Fruit fly (Drosophila melanogaster) whole organism, embryonic: ENCODE measurements around the gene CG31636.

Experiments used
- Bteb2 ChIP-seq: fragments of 200-800 bp; sonication (Bioruptor generic); optimal IDR thresholded peaks from 2 replicates; lab custom pipeline; 2016; ENCODE audit warnings: missing biosample characterization, missing genetic modification characterization
- CG10274 ChIP-seq: fragments of 200-800 bp; sonication (Bioruptor generic); optimal IDR thresholded peaks from 3 replicates; lab custom pipeline; 2017; ENCODE audit warnings: missing biosample characterization, mild to moderate bottlenecking, missing genetic modification characterization
- CG10462 ChIP-seq: fragments of 200-800 bp; sonication (Bioruptor generic); optimal IDR thresholded peaks from 2 replicates; lab custom pipeline; 2016; ENCODE audit warnings: missing biosample characterization, missing genetic modification characterization
- CG10959 ChIP-seq: fragments of 200-800 bp; sonication (Bioruptor generic); IDR thresholded peaks from 2 replicates; pipeline ENCODE4 v1.3.6; 2022; ENCODE audit warnings: missing biosample characterization, missing genetic modification characterization
- CG10979 ChIP-seq: fragments of 200-800 bp; sonication (Bioruptor generic); optimal IDR thresholded peaks from 2 replicates; lab custom pipeline; 2018; ENCODE audit warnings: missing biosample characterization, mild to moderate bottlenecking, missing genetic modification characterization, moderate library complexity
- CG1233 ChIP-seq: fragments of 200-800 bp; sonication (Bioruptor generic); optimal IDR thresholded peaks from 4 replicates; lab custom pipeline; 2018; ENCODE audit warnings: missing biosample characterization, mild to moderate bottlenecking, missing genetic modification characterization
- CG13624 ChIP-seq: fragments of 200-800 bp; sonication (Bioruptor generic); optimal IDR thresholded peaks from 2 replicates; lab custom pipeline; 2016; ENCODE audit warnings: missing biosample characterization, missing genetic modification characterization
- CG13775 ChIP-seq: fragments of 200-800 bp; sonication (Bioruptor generic); optimal IDR thresholded peaks from 3 replicates; lab custom pipeline; 2017; ENCODE audit warnings: missing biosample characterization, mild to moderate bottlenecking, missing genetic modification characterization
- CG14441 ChIP-seq: fragments of 200-800 bp; sonication (Bioruptor generic); IDR thresholded peaks from 2 replicates; pipeline ENCODE4 v1.3.6; 2022; ENCODE audit warnings: missing biosample characterization, missing genetic modification characterization
- CG1792 ChIP-seq: fragments of 200-800 bp; sonication (Bioruptor generic); optimal IDR thresholded peaks from 2 replicates; lab custom pipeline; 2016; ENCODE audit warnings: missing biosample characterization, missing genetic modification characterization
- CG2199 ChIP-seq: fragments of 200-800 bp; sonication (Bioruptor generic); IDR thresholded peaks from 3 replicates; pipeline ENCODE4 v1.3.6; 2022; ENCODE audit warnings: missing biosample characterization, missing genetic modification characterization
- CG2202 ChIP-seq: fragments of 200-800 bp; sonication (Bioruptor generic); optimal IDR thresholded peaks from 2 replicates; lab custom pipeline; 2018; ENCODE audit warnings: missing biosample characterization, mild to moderate bottlenecking, missing genetic modification characterization
- CG2712 ChIP-seq: fragments of 200-800 bp; optimal IDR thresholded peaks from 3 replicates; lab custom pipeline; 2019; ENCODE audit warnings: missing biosample characterization, mild to moderate bottlenecking, missing genetic modification characterization, moderate library complexity
- CG2889 ChIP-seq: fragments of 200-800 bp; sonication (Bioruptor generic); IDR thresholded peaks from 3 replicates; pipeline ENCODE4 v1.3.6; 2022; ENCODE audit warnings: missing biosample characterization, missing genetic modification characterization
- CG31441 ChIP-seq: fragments of 200-800 bp; sonication (Bioruptor generic); IDR thresholded peaks from 2 replicates; pipeline ENCODE4 v1.3.6; 2022; ENCODE audit warnings: missing biosample characterization, missing genetic modification characterization
- CG32772 ChIP-seq: fragments of 200-800 bp; sonication (Bioruptor generic); IDR thresholded peaks from 2 replicates; pipeline ENCODE4 v1.3.6; 2022; ENCODE audit warnings: missing biosample characterization, missing genetic modification characterization
- CG4820 ChIP-seq: fragments of 200-800 bp; sonication (Bioruptor generic); optimal IDR thresholded peaks from 3 replicates; lab custom pipeline; 2016; ENCODE audit warnings: missing biosample characterization, missing genetic modification characterization
- CG5245 ChIP-seq: fragments of 200-800 bp; sonication (Bioruptor generic); optimal IDR thresholded peaks from 3 replicates; lab custom pipeline; 2016; ENCODE audit warnings: missing biosample characterization, missing genetic modification characterization
- CG6254 ChIP-seq: fragments of 200-800 bp; sonication (Bioruptor generic); optimal IDR thresholded peaks from 3 replicates; lab custom pipeline; 2017; ENCODE audit warnings: mild to moderate bottlenecking, missing biosample characterization, missing genetic modification reagents, missing genetic modification characterization
- CG6683 ChIP-seq: fragments of 200-800 bp; sonication (Bioruptor generic); optimal IDR thresholded peaks from 2 replicates; lab custom pipeline; 2017; ENCODE audit warnings: missing biosample characterization, mild to moderate bottlenecking, missing genetic modification characterization, missing genetic modification reagents
- CG6765 ChIP-seq: fragments of 200-800 bp; sonication (Bioruptor generic); optimal IDR thresholded peaks from 3 replicates; lab custom pipeline; 2017; ENCODE audit warnings: missing biosample characterization, mild to moderate bottlenecking, missing genetic modification characterization
- CG8388 ChIP-seq: fragments of 200-800 bp; sonication (Bioruptor generic); optimal IDR thresholded peaks from 2 replicates; lab custom pipeline; 2019; ENCODE audit warnings: missing biosample characterization, mild to moderate bottlenecking, missing genetic modification characterization, moderate library complexity
- Dfd ChIP-seq, 2 experiments: fragments of >200 bp; optimal IDR thresholded peaks; 2 replicates each; lab custom pipeline; 2017; ENCODE audit warnings: missing biosample characterization in 2 of 2, missing genetic modification characterization in 2 of 2
- Dip3 ChIP-seq: fragments of 200-800 bp; sonication (Bioruptor generic); optimal IDR thresholded peaks from 3 replicates; lab custom pipeline; 2016; ENCODE audit warnings: missing biosample characterization, missing genetic modification characterization
- Hey ChIP-seq: fragments of 200-800 bp; sonication (Bioruptor generic); optimal IDR thresholded peaks from 3 replicates; lab custom pipeline; 2018; ENCODE audit warnings: missing biosample characterization, mild to moderate bottlenecking, missing genetic modification characterization
- Mes4 ChIP-seq: fragments of 200-800 bp; sonication (Bioruptor generic); optimal IDR thresholded peaks from 2 replicates; lab custom pipeline; 2016; ENCODE audit warnings: missing biosample characterization, missing genetic modification characterization
- NK7.1 ChIP-seq: fragments of 200-800 bp; sonication (Bioruptor generic); optimal IDR thresholded peaks from 3 replicates; lab custom pipeline; 2016; ENCODE audit warnings: missing biosample characterization, missing genetic modification characterization
- Opbp ChIP-seq: fragments of 200-800 bp; sonication (Bioruptor generic); IDR thresholded peaks from 3 replicates; pipeline ENCODE4 v1.3.6; 2022; ENCODE audit warnings: missing biosample characterization, missing genetic modification characterization; ENCODE audit not compliant: partially characterized antibody
- PHDP ChIP-seq: fragments of 200-800 bp; sonication (Bioruptor generic); optimal IDR thresholded peaks from 3 replicates; lab custom pipeline; 2018; ENCODE audit warnings: missing biosample characterization, mild to moderate bottlenecking, missing genetic modification characterization, moderate library complexity
- Sin3A ChIP-seq: fragments of >200 bp; optimal IDR thresholded peaks from 2 replicates; lab custom pipeline; 2018
- Six4 ChIP-seq: fragments of 200-800 bp; sonication (Bioruptor generic); optimal IDR thresholded peaks from 2 replicates; lab custom pipeline; 2016; ENCODE audit warnings: missing biosample characterization, missing genetic modification characterization
- Ssrp ChIP-seq: fragments of 200-800 bp; sonication (Bioruptor generic); optimal IDR thresholded peaks from 2 replicates; lab custom pipeline; 2018; ENCODE audit warnings: missing biosample characterization, mild to moderate bottlenecking, missing genetic modification characterization, moderate library complexity
- YL-1 ChIP-seq: fragments of 200-800 bp; sonication (Bioruptor generic); optimal IDR thresholded peaks from 3 replicates; lab custom pipeline; 2017; ENCODE audit warnings: missing biosample characterization, mild to moderate bottlenecking, missing genetic modification characterization
- ara ChIP-seq: fragments of 200-800 bp; sonication (Bioruptor generic); IDR thresholded peaks from 2 replicates; pipeline ENCODE4 v1.3.6; 2022; ENCODE audit warnings: missing biosample characterization, missing genetic modification characterization
- cad ChIP-seq: fragments of >200 bp; optimal IDR thresholded peaks from 2 replicates; lab custom pipeline; 2017; ENCODE audit warnings: missing biosample characterization, missing genetic modification characterization
- gce ChIP-seq: fragments of 200-800 bp; sonication (Bioruptor generic); IDR thresholded peaks from 3 replicates; pipeline ENCODE4 v1.3.6; 2022; ENCODE audit warnings: missing biosample characterization, missing genetic modification characterization
- jing ChIP-seq: fragments of 200-800 bp; sonication (Bioruptor generic); optimal IDR thresholded peaks from 2 replicates; lab custom pipeline; 2018; ENCODE audit warnings: missing biosample characterization, mild to moderate bottlenecking, missing genetic modification characterization
- ken ChIP-seq: fragments of 200-800 bp; sonication (Bioruptor generic); IDR thresholded peaks from 3 replicates; pipeline ENCODE4 v1.3.6; 2022; ENCODE audit warnings: missing biosample characterization, missing genetic modification characterization
- klu ChIP-seq: fragments of 200-800 bp; sonication (Bioruptor generic); IDR thresholded peaks from 2 replicates; pipeline ENCODE4 v1.3.6; 2022; ENCODE audit warnings: missing biosample characterization, missing genetic modification characterization
- lov ChIP-seq, 2 experiments: fragments of 200-800 bp in 1 of 2; fragments of >200 bp in 1 of 2; sonication (Bioruptor generic) in 1 of 2; IDR thresholded peaks in 1 of 2; optimal IDR thresholded peaks in 1 of 2; 2 replicates in 1 of 2; 3 replicates in 1 of 2; pipeline versions ENCODE4 v1.3.6 to Lab custom; 2017 to 2022; ENCODE audit warnings: missing biosample characterization in 1 of 2, missing genetic modification characterization in 1 of 2
- mam ChIP-seq: fragments of 200-800 bp; sonication (Bioruptor generic); optimal IDR thresholded peaks from 3 replicates; lab custom pipeline; 2016; ENCODE audit warnings: missing biosample characterization, missing genetic modification characterization
- nerfin-2 ChIP-seq: fragments of 200-800 bp; sonication (Bioruptor generic); IDR thresholded peaks from 2 replicates; pipeline ENCODE4 v1.3.6; 2022; ENCODE audit warnings: missing biosample characterization, missing genetic modification characterization; ENCODE audit not compliant: partially characterized antibody
- onecut ChIP-seq: fragments of 200-800 bp; sonication (Bioruptor generic); IDR thresholded peaks from 2 replicates; pipeline ENCODE4 v1.3.6; 2022; ENCODE audit warnings: missing biosample characterization, missing genetic modification characterization
- pnt ChIP-seq: fragments of 200-800 bp; sonication (Bioruptor generic); optimal IDR thresholded peaks from 3 replicates; lab custom pipeline; 2016; ENCODE audit warnings: missing biosample characterization, missing genetic modification characterization
- rib ChIP-seq: fragments of 200-800 bp; sonication (Bioruptor generic); IDR thresholded peaks from 2 replicates; pipeline ENCODE4 v1.3.6; 2022; ENCODE audit warnings: missing biosample characterization, missing genetic modification characterization
- row ChIP-seq: fragments of 200-800 bp; sonication (Bioruptor generic); IDR thresholded peaks from 3 replicates; pipeline ENCODE4 v1.3.6; 2022; ENCODE audit warnings: missing biosample characterization, missing genetic modification characterization
- salm ChIP-seq: fragments of 200-800 bp; sonication (Bioruptor generic); optimal IDR thresholded peaks from 2 replicates; lab custom pipeline; 2018; ENCODE audit warnings: missing biosample characterization, mild to moderate bottlenecking, missing genetic modification characterization
- seq ChIP-seq: fragments of 200-800 bp; sonication (Bioruptor generic); IDR thresholded peaks from 2 replicates; pipeline ENCODE4 v1.3.6; 2022; ENCODE audit warnings: missing biosample characterization, missing genetic modification characterization
- slou ChIP-seq: fragments of 200-800 bp; sonication (Bioruptor generic); optimal IDR thresholded peaks from 3 replicates; lab custom pipeline; 2016; ENCODE audit warnings: missing biosample characterization, missing genetic modification characterization
- sna ChIP-seq: fragments of 200-800 bp; sonication (Bioruptor generic); IDR thresholded peaks from 2 replicates; pipeline ENCODE4 v1.3.6; 2022; ENCODE audit warnings: missing biosample characterization, missing genetic modification characterization; ENCODE audit not compliant: partially characterized antibody
- tgo ChIP-seq: fragments of 200-800 bp; sonication (Bioruptor generic); IDR thresholded peaks from 3 replicates; pipeline ENCODE4 v1.3.6; 2022; ENCODE audit warnings: missing biosample characterization, missing genetic modification characterization

Gene CG31636

dm6 chr2L:6647103-6647711 is 10.7 kb downstream of the CG31636 start (continued):
- peak; percentile 98 for TF ChIP-seq tgo (GFP tag; lab: Robert Waterston, UW)
- TF ChIP-seq cad, result no peak
- TF ChIP-seq CG10274, result peak; percentile 91
- TF ChIP-seq NK7.1 (GFP tag; lab: Kevin White, UChicago), result peak; percentile 98
- peak; percentile 97 for TF ChIP-seq CG32772
- peak; percentile 93 for TF ChIP-seq rib (GFP tag; lab: Robert Waterston, UW)
- peak; percentile 98 for TF ChIP-seq Bteb2 (GFP tag; lab: Kevin White, UChicago)
- TF ChIP-seq CG2199 (GFP tag; lab: Robert Waterston, UW), result peak; percentile 98
- TF ChIP-seq CG2202 (tag; lab: Kevin White, UChicago), result peak; percentile 98
- TF ChIP-seq Dfd (GFP tag; optimal IDR thresholded peaks at IDR 0.05; lab: Kevin White, UChicago), result no peak
- peak; percentile 25; the same call in 1 of the 3 replicates for TF ChIP-seq Opbp (GFP tag; lab: Robert Waterston, UW)
- peak; percentile 93 for TF ChIP-seq slou
- TF ChIP-seq jing (GFP tag; lab: Kevin White, UChicago), result peak; percentile 98
- peak; percentile 80 for TF ChIP-seq Hey (tag; lab: Kevin White, UChicago)
- peak; percentile 97 for TF ChIP-seq CG4820 (GFP tag; lab: Kevin White, UChicago)
- TF ChIP-seq CG1792 (GFP tag; lab: Kevin White, UChicago), result peak; percentile 95
- TF ChIP-seq CG13624, result peak; percentile 98
- peak; percentile 99 for TF ChIP-seq CG8388 (GFP tag; lab: Kevin White, UChicago)
- peak; percentile 98 for TF ChIP-seq CG10462 (GFP tag; lab: Kevin White, UChicago)
- peak; percentile 98 for TF ChIP-seq CG5245 (GFP tag; lab: Kevin White, UChicago)
- peak; percentile 99 for TF ChIP-seq Ssrp (tag; lab: Kevin White, UChicago)
- TF ChIP-seq pnt (GFP tag; lab: Kevin White, UChicago), result peak; percentile 97
- TF ChIP-seq lov (optimal IDR thresholded peaks at IDR 0.05; lab: Kevin White, UChicago), result no peak
- peak; percentile 95 for TF ChIP-seq lov (GFP tag; IDR thresholded peaks at IDR 0.05; lab: Robert Waterston, UW)
- peak; percentile 96 for TF ChIP-seq YL-1 (GFP tag; lab: Kevin White, UChicago)
- peak; percentile 96 for TF ChIP-seq ken (GFP tag; lab: Robert Waterston, UW)
- peak; percentile 91 for TF ChIP-seq klu (GFP tag; lab: Robert Waterston, UW)
- peak; percentile 99 for TF ChIP-seq PHDP (tag; lab: Kevin White, UChicago)
- TF ChIP-seq ara (GFP tag; lab: Robert Waterston, UW), result peak; percentile 97
- peak; percentile 98 for TF ChIP-seq seq (GFP tag; lab: Robert Waterston, UW)
- TF ChIP-seq CG2889 (GFP tag; lab: Robert Waterston, UW), result peak; percentile 93
- TF ChIP-seq CG2712, result peak; percentile 99
- peak; percentile 98 for TF ChIP-seq CG14441 (GFP tag; lab: Robert Waterston, UW)
- peak; percentile 97 for TF ChIP-seq gce (GFP tag; lab: Robert Waterston, UW)
- peak; percentile 98 for TF ChIP-seq CG6254 (GFP tag; lab: Kevin White, UChicago)
- peak; percentile 96 for TF ChIP-seq onecut (GFP tag; lab: Robert Waterston, UW)
- TF ChIP-seq CG10959 (GFP tag; lab: Robert Waterston, UW), result peak; percentile 96
- peak; percentile 97 for TF ChIP-seq row (GFP tag; lab: Robert Waterston, UW)
- peak; percentile 98 for TF ChIP-seq mam (GFP tag; lab: Kevin White, UChicago)
- peak; percentile 94 for TF ChIP-seq CG6683
- TF ChIP-seq CG13775 (GFP tag; lab: Kevin White, UChicago), result peak; percentile 96
- peak; percentile 99 for TF ChIP-seq CG10979 (tag; lab: Kevin White, UChicago)
- peak; percentile 99 for TF ChIP-seq CG31441 (GFP tag; lab: Robert Waterston, UW)
- peak; percentile 96 for TF ChIP-seq Dip3 (GFP tag; lab: Kevin White, UChicago)
- peak; percentile 98 for TF ChIP-seq CG1233 (GFP tag; lab: Kevin White, UChicago)
- TF ChIP-seq nerfin-2, result peak; percentile 68
- TF ChIP-seq sna (GFP tag; lab: Robert Waterston, UW), result peak; percentile 59; the same call in 1 of the 2 replicates
- TF ChIP-seq Mes4, result peak; percentile 99
- peak; percentile 99 for TF ChIP-seq Six4 (GFP tag; lab: Kevin White, UChicago)
- peak; percentile 99 for TF ChIP-seq salm
- TF ChIP-seq Sin3A (lab: Kevin White, UChicago), result no peak
- peak; percentile 97 for TF ChIP-seq CG6765 (GFP tag; lab: Kevin White, UChicago)
